Comparison of ENCODE assay signal across 2 fruit fly cellular contexts in the genomic region with DNA sequence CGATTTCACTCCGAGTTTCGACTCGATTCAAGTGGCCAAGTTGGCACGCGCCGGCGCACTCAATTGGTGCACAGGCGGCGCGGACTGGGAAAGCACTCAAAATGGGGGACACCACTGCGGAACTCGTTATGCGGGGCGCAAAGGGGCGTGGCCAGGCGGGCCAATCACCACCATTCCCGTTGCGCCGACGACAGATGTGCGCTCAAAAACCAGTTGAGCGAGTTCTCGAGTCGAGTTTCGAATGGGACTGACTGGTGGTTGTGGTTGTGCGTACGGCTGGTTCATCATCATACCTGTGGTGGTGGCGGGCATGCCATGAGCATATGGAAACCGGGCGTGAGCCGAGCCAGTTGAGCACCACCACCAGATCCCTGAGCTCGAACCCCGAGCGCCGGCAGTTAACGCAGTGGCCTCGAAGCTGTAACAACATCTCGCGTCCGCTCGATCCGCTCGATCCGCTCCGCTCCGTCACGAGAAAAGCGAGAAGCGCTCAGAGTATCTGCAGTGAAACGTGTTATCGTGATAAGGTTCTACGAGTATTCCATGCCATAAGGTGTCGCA.
A peak's percentile ranks its signal among the peaks of the same experiment; 100 is the strongest.
TF ChIP-seq lines count a peak whose summit lies in the region.

A gene (plus strand): TSS at position 392 of the 561 bp plus-strand sequence.

TF ChIP-seq in whole organism, embryonic, 481 proteins besides CTCF, POLR2A, EP300 and RAD21 (continued from another document and continues in another):
- TF ChIP-seq CG11093 (GFP tag; IDR thresholded peaks at IDR 0.05; lab: Robert Waterston, UW) (no peak), BtbVII (GFP tag; optimal IDR thresholded peaks at IDR 0.05; lab: Kevin White, UChicago) (no peak), chinmo (GFP tag; IDR thresholded peaks at IDR 0.05; lab: Robert Waterston, UW; ENCODE audit: partially characterized antibody) (peak; percentile 83; the same call in 3 of the 4 replicates), CG5953 (GFP tag; IDR thresholded peaks at IDR 0.05; lab: Robert Waterston, UW) (no peak), Atf6 (GFP tag; IDR thresholded peaks at IDR 0.05; lab: Robert Waterston, UW) (no peak), org-1 (GFP tag; optimal IDR thresholded peaks at IDR 0.05; lab: Kevin White, UChicago) (no peak), bbx (GFP tag; IDR thresholded peaks at IDR 0.05; lab: Robert Waterston, UW; ENCODE audit: partially characterized antibody) (peak; percentile 66; the same call in 1 of the 2 replicates), oc (tag; optimal IDR thresholded peaks at IDR 0.05; lab: Kevin White, UChicago) (peak; percentile 35), CG8281 (tag; optimal IDR thresholded peaks at IDR 0.05; lab: Kevin White, UChicago) (no peak), CG5180 (GFP tag; optimal IDR thresholded peaks at IDR 0.05; lab: Kevin White, UChicago) (peak; percentile 78), CG17829 (tag; optimal IDR thresholded peaks at IDR 0.05; lab: Kevin White, UChicago) (peak; percentile 42), Deaf1 (tag; optimal IDR thresholded peaks at IDR 0.05; lab: Kevin White, UChicago) (peak; percentile 26), salm (tag; optimal IDR thresholded peaks at IDR 0.05; lab: Kevin White, UChicago) (no peak), Nf-YB (GFP tag; optimal IDR thresholded peaks at IDR 0.05; lab: Kevin White, UChicago) (peak; percentile 99), mam (GFP tag; optimal IDR thresholded peaks at IDR 0.05; lab: Kevin White, UChicago) (no peak), Dll (GFP tag; IDR thresholded peaks at IDR 0.05; lab: Robert Waterston, UW; ENCODE audit: partially characterized antibody) (peak; percentile 33; the same call in 1 of the 4 replicates), Side (GFP tag; optimal IDR thresholded peaks at IDR 0.05; lab: Kevin White, UChicago) (peak; percentile 7), gcm (GFP tag; optimal IDR thresholded peaks at IDR 0.05; lab: Kevin White, UChicago) (peak; percentile 54), CG2116 (GFP tag; optimal IDR thresholded peaks at IDR 0.05; lab: Kevin White, UChicago) (no peak), unc-4 (GFP tag; IDR thresholded peaks at IDR 0.05; lab: Robert Waterston, UW; ENCODE audit: partially characterized antibody) (peak; percentile 40), CrebB (tag; optimal IDR thresholded peaks at IDR 0.05; lab: Kevin White, UChicago) (no peak), HLHmδ (GFP tag; optimal IDR thresholded peaks at IDR 0.05; lab: Kevin White, UChicago) (peak; percentile 97), yki (optimal IDR thresholded peaks at IDR 0.05; lab: Kevin White, UChicago) (no peak), zen2 (GFP tag; IDR thresholded peaks at IDR 0.05; lab: Robert Waterston, UW; ENCODE audit: partially characterized antibody) (peak; percentile 59; the same call in 2 of the 3 replicates), ci (GFP tag; IDR thresholded peaks at IDR 0.05; lab: Robert Waterston, UW) (0 out of 3 replicates have a peak, but pooled peaks have one; percentile 59), cato (GFP tag; optimal IDR thresholded peaks at IDR 0.05; lab: Kevin White, UChicago; ENCODE audit: borderline replicate concordance) (no peak), sna (GFP tag; IDR thresholded peaks at IDR 0.05; lab: Robert Waterston, UW; ENCODE audit: partially characterized antibody) (peak; percentile 50), z (GFP tag; IDR thresholded peaks at IDR 0.05; lab: Robert Waterston, UW) (peak; percentile 99), Sin3A (optimal IDR thresholded peaks at IDR 0.05; lab: Kevin White, UChicago) (no peak), CG17912 (GFP tag; optimal IDR thresholded peaks at IDR 0.05; lab: Kevin White, UChicago) (no peak), Med (GFP tag; lab: Kevin White, UChicago) (peak; percentile 88), CG13287 (GFP tag; IDR thresholded peaks at IDR 0.05; lab: Robert Waterston, UW; ENCODE audit: partially characterized antibody) (peak; percentile 60), Tbp (GFP tag; optimal IDR thresholded peaks at IDR 0.05; lab: Kevin White, UChicago) (no peak), crc (GFP tag; optimal IDR thresholded peaks at IDR 0.05; lab: Kevin White, UChicago) (no peak), ranshi (GFP tag; IDR thresholded peaks at IDR 0.05; lab: Robert Waterston, UW) (no peak), hkb (optimal IDR thresholded peaks at IDR 0.05; lab: Kevin White, UChicago) (no peak), hkb (GFP tag; IDR thresholded peaks at IDR 0.05; lab: Robert Waterston, UW) (peak; percentile 54), CG8765 (GFP tag; IDR thresholded peaks at IDR 0.05; lab: Robert Waterston, UW) (no peak), chm (GFP tag; IDR thresholded peaks at IDR 0.05; lab: Robert Waterston, UW) (peak; percentile 80), slou (GFP tag; optimal IDR thresholded peaks at IDR 0.05; lab: Kevin White, UChicago) (no peak), crol (GFP tag; IDR thresholded peaks at IDR 0.05; lab: Robert Waterston, UW) (peak; percentile 36), CG6272 (GFP tag; IDR thresholded peaks at IDR 0.05; lab: Robert Waterston, UW) (no peak), ewg (GFP tag; optimal IDR thresholded peaks at IDR 0.05; lab: Kevin White, UChicago) (peak; percentile 66), Awh (GFP tag; IDR thresholded peaks at IDR 0.05; lab: Robert Waterston, UW) (no peak), sim (GFP tag; IDR thresholded peaks at IDR 0.05; lab: Robert Waterston, UW) (0 out of 2 replicates have a peak, but pooled peaks have one; percentile 26), Oli (tag; optimal IDR thresholded peaks at IDR 0.05; lab: Kevin White, UChicago) (peak; percentile 40), Ptx1 (GFP tag; IDR thresholded peaks at IDR 0.05; lab: Robert Waterston, UW) (no peak), Jarid2 (GFP tag; optimal IDR thresholded peaks at IDR 0.05; lab: Kevin White, UChicago) (peak; percentile 92), vvl (GFP tag; IDR thresholded peaks at IDR 0.05; lab: Robert Waterston, UW) (peak; percentile 73), grn (GFP tag; optimal IDR thresholded peaks at IDR 0.05; lab: Kevin White, UChicago) (peak; percentile 54), MTF-1 (GFP tag; optimal IDR thresholded peaks at IDR 0.05; lab: Kevin White, UChicago; ENCODE audit: borderline replicate concordance) (no peak), Opbp (GFP tag; IDR thresholded peaks at IDR 0.05; lab: Robert Waterston, UW; ENCODE audit: partially characterized antibody) (peak; percentile 62; the same call in 2 of the 3 replicates), ato (GFP tag; IDR thresholded peaks at IDR 0.05; lab: Robert Waterston, UW; ENCODE audit: partially characterized antibody) (0 out of 2 replicates have a peak, but pooled peaks have one; percentile 15), pros (GFP tag; optimal IDR thresholded peaks at IDR 0.05; lab: Kevin White, UChicago) (peak; percentile 50), cwo (GFP tag; optimal IDR thresholded peaks at IDR 0.05; lab: Kevin White, UChicago) (no peak), CG6254 (GFP tag; optimal IDR thresholded peaks at IDR 0.05; lab: Kevin White, UChicago) (peak; percentile 90), D19B (GFP tag; optimal IDR thresholded peaks at IDR 0.05; lab: Kevin White, UChicago) (no peak), tll (GFP tag; optimal IDR thresholded peaks at IDR 0.05; lab: Kevin White, UChicago) (peak in 1 of 2 experiments; percentile 5), ftz-f1 (GFP tag; optimal IDR thresholded peaks at IDR 0.05; lab: Kevin White, UChicago) (peak; percentile 38)

TF ChIP-seq in whole organism, prepupa, 60 proteins besides CTCF, POLR2A, EP300 and RAD21 (continued from another document):
- TF ChIP-seq net (GFP tag; optimal IDR thresholded peaks at IDR 0.05; lab: Kevin White, UChicago) (peak; percentile 30), CG8319 (GFP tag; optimal IDR thresholded peaks at IDR 0.05; lab: Kevin White, UChicago) (no peak), spab (GFP tag; optimal IDR thresholded peaks at IDR 0.05; lab: Kevin White, UChicago) (no peak), CG9139 (GFP tag; optimal IDR thresholded peaks at IDR 0.05; lab: Kevin White, UChicago) (peak; percentile 13), CG6276 (GFP tag; optimal IDR thresholded peaks at IDR 0.05; lab: Kevin White, UChicago) (no peak), CG34406 (GFP tag; optimal IDR thresholded peaks at IDR 0.05; lab: Kevin White, UChicago) (no peak), CG6854 (GFP tag; optimal IDR thresholded peaks at IDR 0.05; lab: Kevin White, UChicago) (no peak), CG8632 (GFP tag; optimal IDR thresholded peaks at IDR 0.05; lab: Kevin White, UChicago) (no peak), ss (GFP tag; optimal IDR thresholded peaks at IDR 0.05; lab: Kevin White, UChicago) (peak in 1 of 2 experiments; percentile 61), Met (GFP tag; optimal IDR thresholded peaks at IDR 0.05; lab: Kevin White, UChicago) (no peak), lz (GFP tag; optimal IDR thresholded peaks at IDR 0.05; lab: Kevin White, UChicago) (no peak), CG32006 (GFP tag; optimal IDR thresholded peaks at IDR 0.05; lab: Kevin White, UChicago) (no peak), achi (GFP tag; optimal IDR thresholded peaks at IDR 0.05; lab: Kevin White, UChicago) (no peak), CG6163 (GFP tag; IDR thresholded peaks at IDR 0.05; lab: Robert Waterston, UW) (peak; percentile 29; the same call in 1 of the 3 replicates), Eip75B (GFP tag; optimal IDR thresholded peaks at IDR 0.05; lab: Kevin White, UChicago) (no peak), Sox15 (GFP tag; optimal IDR thresholded peaks at IDR 0.05; lab: Kevin White, UChicago) (no peak), eg (GFP tag; IDR thresholded peaks at IDR 0.05; lab: Robert Waterston, UW) (0 out of 3 replicates have a peak, but pooled peaks have one; percentile 45), vri (GFP tag; optimal IDR thresholded peaks at IDR 0.05; lab: Kevin White, UChicago) (no peak), CG10669 (GFP tag; optimal IDR thresholded peaks at IDR 0.05; lab: Kevin White, UChicago) (no peak), acj6 (GFP tag; optimal IDR thresholded peaks at IDR 0.05; lab: Kevin White, UChicago) (no peak), CG3919 (GFP tag; optimal IDR thresholded peaks at IDR 0.05; lab: Kevin White, UChicago) (peak; percentile 35), fd59A (GFP tag; optimal IDR thresholded peaks at IDR 0.05; lab: Kevin White, UChicago) (no peak), Eip78C (GFP tag; lab: Kevin White, UChicago) (peak; percentile 66)
